Worm (Caenorhabditis elegans) whole organism, L3 larva: ENCODE data around the gene Y116A8C.19.
"Not testable (repeated sequence)": the region's sequence is repeated elsewhere in the genome, so short reads cannot be mapped to it uniquely, and the experiment has no call there.

Source experiments
- R02D3.7 ChIP-seq: fragments of 150-350 bp; optimal IDR thresholded peaks from 2 replicates; lab custom pipeline; 2014; ENCODE audit warnings: missing biosample characterization, missing genetic modification characterization
- ama-1 ChIP-seq: fragments of 150-350 bp; optimal IDR thresholded peaks from 2 replicates; lab custom pipeline; 2018
- ceh-28 ChIP-seq: fragments of 150-350 bp; optimal IDR thresholded peaks from 2 replicates; lab custom pipeline; 2014; ENCODE audit warnings: missing biosample characterization, missing genetic modification reagents, missing genetic modification characterization
- daf-12 ChIP-seq: fragments of 150-350 bp; optimal IDR thresholded peaks from 2 replicates; lab custom pipeline; 2014; ENCODE audit warnings: missing biosample characterization, missing genetic modification reagents, missing genetic modification characterization
- egl-27 ChIP-seq: sonication (generic microtip); optimal IDR thresholded peaks from 4 replicates; lab custom pipeline; 2017; ENCODE audit warnings: missing biosample characterization, missing genetic modification reagents, missing genetic modification characterization
- elt-1 ChIP-seq: fragments of 150-350 bp; optimal IDR thresholded peaks from 2 replicates; lab custom pipeline; 2014; ENCODE audit warnings: missing biosample characterization, missing genetic modification characterization
- elt-2 ChIP-seq: sonication (generic microtip); optimal IDR thresholded peaks from 2 replicates; lab custom pipeline; 2016; ENCODE audit warnings: missing genetic modification reagents, mild to moderate bottlenecking, missing genetic modification characterization, missing compliant biosample characterization
- elt-3 ChIP-seq, 3 experiments: fragments of 150-350 bp in 1 of 3; sonication (generic microtip) in 2 of 3; optimal IDR thresholded peaks; 2 replicates in 2 of 3; 4 replicates in 1 of 3; lab custom pipeline; 2014 to 2017; ENCODE audit warnings: missing biosample characterization in 3 of 3, missing genetic modification characterization in 3 of 3
- eor-1 ChIP-seq, 2 experiments: fragments of 150-350 bp; optimal IDR thresholded peaks; 2 replicates each; lab custom pipeline; 2014 to 2018; ENCODE audit warnings: missing biosample characterization in 2 of 2, missing genetic modification characterization in 2 of 2
- fkh-10 ChIP-seq: sonication (generic microtip); optimal IDR thresholded peaks from 2 replicates; lab custom pipeline; 2017; ENCODE audit warnings: missing biosample characterization, missing genetic modification reagents, missing genetic modification characterization
- fos-1 ChIP-seq: fragments of 150-350 bp; optimal IDR thresholded peaks from 2 replicates; lab custom pipeline; 2014; ENCODE audit warnings: missing biosample characterization, missing genetic modification characterization
- hmg-11 ChIP-seq: sonication (generic microtip); optimal IDR thresholded peaks from 2 replicates; lab custom pipeline; 2016; ENCODE audit warnings: missing genetic modification characterization, missing compliant biosample characterization
- jun-1 ChIP-seq: fragments of 150-350 bp; optimal IDR thresholded peaks from 2 replicates; lab custom pipeline; 2014; ENCODE audit warnings: missing biosample characterization, missing genetic modification reagents, missing genetic modification characterization
- lin-15B ChIP-seq: fragments of 150-350 bp; optimal IDR thresholded peaks from 2 replicates; lab custom pipeline; 2014; ENCODE audit warnings: missing biosample characterization, missing genetic modification characterization
- lsy-12 ChIP-seq: sonication (generic microtip); optimal IDR thresholded peaks from 2 replicates; lab custom pipeline; 2016; ENCODE audit warnings: mild to moderate bottlenecking, missing genetic modification characterization, missing compliant biosample characterization
- mml-1 ChIP-seq: fragments of 150-350 bp; sonication (generic microtip); optimal IDR thresholded peaks from 3 replicates; lab custom pipeline; 2014; ENCODE audit warnings: missing biosample characterization, missing genetic modification characterization
- nfya-1 ChIP-seq: sonication (generic microtip); optimal IDR thresholded peaks from 2 replicates; lab custom pipeline; 2017; ENCODE audit warnings: missing genetic modification characterization, mild to moderate bottlenecking, missing compliant biosample characterization, antibody characterized with exemption, moderate library complexity; ENCODE audit not compliant: insufficient read depth
- nhr-11 ChIP-seq: fragments of 150-350 bp; optimal IDR thresholded peaks from 2 replicates; lab custom pipeline; 2014; ENCODE audit warnings: missing biosample characterization, missing genetic modification characterization
- nhr-12 ChIP-seq: fragments of 150-350 bp; optimal IDR thresholded peaks from 2 replicates; lab custom pipeline; 2014; ENCODE audit warnings: missing biosample characterization, missing genetic modification characterization
- nhr-23 ChIP-seq: fragments of 150-350 bp; optimal IDR thresholded peaks from 2 replicates; lab custom pipeline; 2014; ENCODE audit warnings: missing biosample characterization, missing genetic modification reagents, missing genetic modification characterization
- nhr-237 ChIP-seq: fragments of 150-350 bp; optimal IDR thresholded peaks from 2 replicates; lab custom pipeline; 2014; ENCODE audit warnings: missing biosample characterization, missing genetic modification characterization
- nhr-25 ChIP-seq: sonication (generic microtip); optimal IDR thresholded peaks from 2 replicates; lab custom pipeline; 2017; ENCODE audit warnings: missing biosample characterization, missing genetic modification characterization
- nhr-28 ChIP-seq: fragments of 150-350 bp; optimal IDR thresholded peaks from 2 replicates; lab custom pipeline; 2014; ENCODE audit warnings: missing biosample characterization, missing genetic modification characterization
- nhr-43 ChIP-seq: sonication (generic microtip); optimal IDR thresholded peaks from 2 replicates; lab custom pipeline; 2016; ENCODE audit warnings: mild to moderate bottlenecking, missing genetic modification characterization, missing compliant biosample characterization; ENCODE audit not compliant: poor library complexity, severe bottlenecking
- nhr-67 ChIP-seq: fragments of 150-350 bp; optimal IDR thresholded peaks from 2 replicates; lab custom pipeline; 2014; ENCODE audit warnings: missing biosample characterization, missing genetic modification characterization
- pha-4 ChIP-seq: fragments of 150-350 bp; optimal IDR thresholded peaks from 2 replicates; lab custom pipeline; 2014; ENCODE audit warnings: missing biosample characterization, missing genetic modification reagents, missing genetic modification characterization
- sea-2 ChIP-seq: fragments of 150-350 bp; sonication (generic microtip); optimal IDR thresholded peaks from 4 replicates; lab custom pipeline; 2014; ENCODE audit warnings: missing biosample characterization, missing genetic modification reagents, missing genetic modification characterization
- skn-1 ChIP-seq: fragments of 150-350 bp; optimal IDR thresholded peaks from 2 replicates; lab custom pipeline; 2014; ENCODE audit warnings: missing biosample characterization, missing genetic modification characterization
- snpc-4 ChIP-seq: fragments of 150-350 bp; optimal IDR thresholded peaks from 2 replicates; lab custom pipeline; 2014; ENCODE audit warnings: missing biosample characterization, missing genetic modification characterization
- unc-39 ChIP-seq: sonication (generic microtip); optimal IDR thresholded peaks from 4 replicates; lab custom pipeline; 2017; ENCODE audit warnings: missing biosample characterization, missing genetic modification characterization
- zag-1 ChIP-seq: fragments of 150-350 bp; optimal IDR thresholded peaks from 2 replicates; lab custom pipeline; 2014; ENCODE audit warnings: missing biosample characterization, missing genetic modification characterization
- ztf-11 ChIP-seq: fragments of 150-350 bp; optimal IDR thresholded peaks from 2 replicates; lab custom pipeline; 2014; ENCODE audit warnings: missing biosample characterization, missing genetic modification characterization
- ztf-4 ChIP-seq: fragments of 150-350 bp; optimal IDR thresholded peaks from 2 replicates; lab custom pipeline; 2014; ENCODE audit warnings: missing biosample characterization, missing genetic modification characterization

Y116A8C.19 gene

ce11 chrIV:17084839-17085238 is 45.4 kb upstream of the Y116A8C.19 start:
- no peak for TF ChIP-seq zag-1 (tag; lab: Kevin White, UChicago)
- no peak for TF ChIP-seq egl-27 (tag; lab: Kevin White, UChicago)
- no peak for TF ChIP-seq R02D3.7 (tag; lab: Kevin White, UChicago)
- TF ChIP-seq eor-1 (tag; optimal IDR thresholded peaks at IDR 0.05; lab: Kevin White, UChicago) = no peak
- no peak for TF ChIP-seq unc-39 (tag; lab: Kevin White, UChicago)
- TF ChIP-seq fos-1 (tag; lab: Kevin White, UChicago) = no peak
- TF ChIP-seq nhr-67 (tag; lab: Kevin White, UChicago) = no peak
- TF ChIP-seq elt-2 = no peak
- no peak for TF ChIP-seq ztf-11 (tag; lab: Kevin White, UChicago)
- no peak for TF ChIP-seq lin-15B
- no peak for TF ChIP-seq lsy-12 (tag; lab: Kevin White, UChicago)
- no peak for TF ChIP-seq mml-1 (tag; lab: Kevin White, UChicago)
- no peak for TF ChIP-seq nhr-237 (tag; lab: Kevin White, UChicago)
- no peak for TF ChIP-seq daf-12
- TF ChIP-seq jun-1 (tag; lab: Kevin White, UChicago) = no peak
- TF ChIP-seq nhr-25 = no peak
- no peak for TF ChIP-seq nhr-12 (tag; lab: Kevin White, UChicago)

- TF ChIP-seq lin-15B (peak; percentile 46), hmg-11 (peak; percentile 12), snpc-4 (tag; lab: Kevin White, UChicago) (no peak), nfya-1 (tag; lab: Kevin White, UChicago) (peak; percentile 0), pha-4 (tag; lab: Kevin White, UChicago) (peak; percentile 15), jun-1 (tag; lab: Kevin White, UChicago) (no peak)
Measured at ce11 chrIV:17084317-17084716, 44.9 kb upstream of the Y116A8C.19 start.

- no peak for TF ChIP-seq sea-2
- no peak for TF ChIP-seq nfya-1 (tag; lab: Kevin White, UChicago)
- no peak for TF ChIP-seq daf-12
- TF ChIP-seq mml-1 (tag; lab: Kevin White, UChicago) = no peak
- no peak for TF ChIP-seq ceh-28 (tag; lab: Kevin White, UChicago)
- no peak for TF ChIP-seq skn-1
- no peak for TF ChIP-seq nhr-12 (tag; lab: Kevin White, UChicago)
- TF ChIP-seq ama-1 (lab: Kevin White, UChicago) = no peak
- no peak for TF ChIP-seq lin-15B
- TF ChIP-seq fkh-10 (GFP tag; lab: Kevin White, UChicago) = no peak
- TF ChIP-seq ztf-4 (tag; lab: Kevin White, UChicago) = no peak
- TF ChIP-seq nhr-23 (tag; lab: Kevin White, UChicago) = no peak
- no peak for TF ChIP-seq pha-4 (tag; lab: Kevin White, UChicago)
Measured at ce11 chrIV:17078649-17079048, 39.2 kb upstream of the Y116A8C.19 start, which contains the start of gene Y116A8C.25. TSS of gene Y116A8C.25 (minus strand) at chrIV:17078749.

ce11 chrIV:17070791-17071190 is 31.3 kb upstream of the Y116A8C.19 start, which contains the start of gene Y116A8C.24:
TSS of gene Y116A8C.24 (minus strand) at chrIV:17070891.
- TF ChIP-seq nhr-11 (tag; lab: Kevin White, UChicago); nhr-28 (tag; lab: Kevin White, UChicago); elt-3 (tag; optimal IDR thresholded peaks at IDR 0.05; lab: Kevin White, UChicago): not testable (repeated sequence)

ce11 chrIV:17064937-17065336 is 25.5 kb upstream of the Y116A8C.19 start, which contains the start of gene Y116A8C.465:
TSS of gene Y116A8C.465 (plus strand) at chrIV:17065237.
- not testable (repeated sequence) for TF ChIP-seq nhr-43 (tag; lab: Kevin White, UChicago); mml-1 (tag; lab: Kevin White, UChicago); ama-1 (lab: Kevin White, UChicago)

- TF ChIP-seq fos-1 (tag; lab: Kevin White, UChicago); elt-1 (tag; lab: Kevin White, UChicago); sea-2: not testable (repeated sequence)
- TF ChIP-seq, all 47 proteins: peak for 0; not testable (repeated sequence) for 47
Measured at ce11 chrIV:17063700-17064099, 24.3 kb upstream of the Y116A8C.19 start, which contains the start of gene Y116A8C.467. TSS of gene Y116A8C.467 (minus strand) at chrIV:17063800.
